Worm (Caenorhabditis elegans): ENCODE data around the gene acr-18.

The acr-18 gene

ce11 chrV:15551642-15552041 lies 7.3 kb downstream of the acr-18 start:
- TF ChIP-seq fax-1 (tag; optimal IDR thresholded peaks at IDR 0.05) (peak; percentile 55), gmeb-2 (tag; optimal IDR thresholded peaks at IDR 0.05) (peak; percentile 83), ceh-24 (tag; optimal IDR thresholded peaks at IDR 0.05) (peak; percentile 28), mec-3 (tag; optimal IDR thresholded peaks at IDR 0.05; ENCODE audit: borderline replicate concordance) (peak; percentile 33), ceh-48 (tag; optimal IDR thresholded peaks at IDR 0.05) (peak; percentile 68), pha-4 (tag; optimal IDR thresholded peaks at IDR 0.05) (no peak), pros-1 (tag; optimal IDR thresholded peaks at IDR 0.05) (no peak), unc-55 (GFP tag; optimal IDR thresholded peaks at IDR 0.05) (no peak), tbx-2 (tag; optimal IDR thresholded peaks at IDR 0.05) (peak; percentile 73), syd-9 (tag; optimal IDR thresholded peaks at IDR 0.05) (peak; percentile 75), unc-86 (tag; optimal IDR thresholded peaks at IDR 0.05) (peak; percentile 73), ceh-9 (tag; optimal IDR thresholded peaks at IDR 0.05) (peak; percentile 12), Y22D7AL.16 (tag; optimal IDR thresholded peaks at IDR 0.05) (peak; percentile 81), eyg-1 (tag; optimal IDR thresholded peaks at IDR 0.05) (peak; percentile 71), ceh-34 (tag; optimal IDR thresholded peaks at IDR 0.05) (peak; percentile 76), dmd-4 (tag; optimal IDR thresholded peaks at IDR 0.05; ENCODE audit: borderline replicate concordance) (peak; percentile 74), lim-6 (tag; optimal IDR thresholded peaks at IDR 0.05) (no peak), ceh-45 (GFP tag; IDR thresholded peaks at IDR 0.05) (peak; percentile 79; the same call in 1 of the 2 replicates), pag-3 (tag; optimal IDR thresholded peaks at IDR 0.05; ENCODE audit: borderline replicate concordance) (peak; percentile 17), hlh-8 (tag; optimal IDR thresholded peaks at IDR 0.05) (peak; percentile 55), ceh-22 (tag; optimal IDR thresholded peaks at IDR 0.05) (no peak), odd-2 (tag; optimal IDR thresholded peaks at IDR 0.05) (peak; percentile 33), hlh-15 (tag; optimal IDR thresholded peaks at IDR 0.05) (peak; percentile 54), ceh-19 (GFP tag; optimal IDR thresholded peaks at IDR 0.05) (peak; percentile 84), ceh-18 (tag; optimal IDR thresholded peaks at IDR 0.05) (peak; percentile 69), unc-42 (tag; optimal IDR thresholded peaks at IDR 0.05) (peak; percentile 43), rnt-1 (tag; optimal IDR thresholded peaks at IDR 0.05) (peak; percentile 79), C08G9.2 (tag; optimal IDR thresholded peaks at IDR 0.05) (peak; percentile 79), ztf-16 (tag; optimal IDR thresholded peaks at IDR 0.05) (peak; percentile 79), ttx-3 (tag; optimal IDR thresholded peaks at IDR 0.05) (peak; percentile 70), hlh-6 (tag; optimal IDR thresholded peaks at IDR 0.05) (peak; percentile 91), K02D7.2 (tag; optimal IDR thresholded peaks at IDR 0.05) (peak; percentile 61), fkh-6 (tag; optimal IDR thresholded peaks at IDR 0.05) (peak; percentile 90), dve-1 (tag; optimal IDR thresholded peaks at IDR 0.05) (peak; percentile 47), elt-2 (tag; optimal IDR thresholded peaks at IDR 0.05) (peak; percentile 74), hlh-30 (tag; optimal IDR thresholded peaks at IDR 0.05; ENCODE audit: insufficient read depth) (peak; percentile 89), ref-2 (tag; optimal IDR thresholded peaks at IDR 0.05) (peak; percentile 81), ets-4 (tag; optimal IDR thresholded peaks at IDR 0.05) (peak; percentile 9), ahr-1 (tag; optimal IDR thresholded peaks at IDR 0.05) (peak; percentile 14), sox-2 (GFP tag; IDR thresholded peaks at IDR 0.05) (peak; percentile 67; the same call in 1 of the 2 replicates), nhr-11 (tag; optimal IDR thresholded peaks at IDR 0.05) (no peak), nhr-232 (tag; optimal IDR thresholded peaks at IDR 0.05) (peak; percentile 73), ceh-14 (tag; optimal IDR thresholded peaks at IDR 0.05) (peak; percentile 84), pax-1 (tag; optimal IDR thresholded peaks at IDR 0.05) (no peak), F13H6.1 (tag; optimal IDR thresholded peaks at IDR 0.05) (peak; percentile 74), ceh-6 (GFP tag; optimal IDR thresholded peaks at IDR 0.05) (peak; percentile 78), fkh-10 (GFP tag; optimal IDR thresholded peaks at IDR 0.05) (peak; percentile 46), sdc-2 (tag; optimal IDR thresholded peaks at IDR 0.05) (peak; percentile 79), nfya-1 (tag; optimal IDR thresholded peaks at IDR 0.05) (peak; percentile 58), C38D4.7 (GFP tag; optimal IDR thresholded peaks at IDR 0.05) (peak; percentile 81), ceh-31 (tag; optimal IDR thresholded peaks at IDR 0.05) (peak; percentile 71), zip-5 (tag; optimal IDR thresholded peaks at IDR 0.05) (peak; percentile 28), sox-4 (tag; optimal IDR thresholded peaks at IDR 0.05) (peak; percentile 75)
